Worm (Caenorhabditis elegans): ENCODE measurements around the gene R144.13.
"Not testable (repeated sequence)": the region's sequence is repeated elsewhere in the genome, so short reads cannot be mapped to it uniquely, and the experiment has no call there.

- TF ChIP-seq snpc-4 (tag; optimal IDR thresholded peaks at IDR 0.05); unc-86 (tag; optimal IDR thresholded peaks at IDR 0.05); nhr-237 (tag; optimal IDR thresholded peaks at IDR 0.05); lsy-2 (tag; optimal IDR thresholded peaks at IDR 0.05); nhr-77 (tag; optimal IDR thresholded peaks at IDR 0.05); lir-3 (tag; optimal IDR thresholded peaks at IDR 0.05; ENCODE audit: poor library complexity): not testable (repeated sequence)
These were observed 42.7 kb upstream of the R144.13 start, which contains the start of gene C27F2.6 for ce11 chrIII:4980367-4980766.

Data from whole organism, L1 larva.